Worm (Caenorhabditis elegans): Measurements from ENCODE around the gene zyg-9.

DNA sequence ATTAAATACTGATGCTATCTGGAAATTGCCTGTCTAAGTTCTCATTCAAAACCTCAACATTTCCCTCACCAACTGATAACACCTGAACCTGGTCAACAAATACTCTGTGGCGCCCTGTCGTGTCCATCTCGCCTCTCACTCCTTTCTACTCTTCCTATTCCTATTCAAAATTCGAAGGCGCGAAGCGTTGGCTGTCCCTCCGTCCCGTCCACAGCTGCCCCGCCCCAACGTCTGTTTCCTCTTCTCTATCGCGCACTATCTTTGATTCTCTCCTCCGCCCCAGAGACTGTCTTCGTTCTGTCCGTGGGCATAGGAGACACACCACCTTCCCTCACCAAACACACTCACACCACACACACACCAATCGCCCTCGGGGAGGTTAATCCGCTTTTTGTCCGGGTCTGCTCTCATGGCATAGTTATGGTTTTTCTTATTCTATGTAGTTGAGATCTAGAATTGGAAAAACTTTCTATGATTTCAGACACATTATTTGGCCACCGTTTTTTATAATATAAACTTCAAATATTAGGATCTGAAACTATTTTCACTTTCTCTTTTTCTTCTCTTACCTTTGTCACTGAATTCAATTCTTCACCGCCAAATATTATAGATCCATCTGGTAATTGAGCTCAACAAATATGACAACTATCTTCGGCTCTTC, 45.4 kb upstream of the zyg-9 start, which contains the start of gene efl-3:
- TF ChIP-seq ref-1 (GFP tag; conservative IDR thresholded peaks at IDR 0.05) (no peak), T22C8.4 (GFP tag; IDR thresholded peaks at IDR 0.05) (no peak)
